Fruit fly (Drosophila melanogaster) ovary, adult (tissue): Measurements from ENCODE around the gene primo-2.

Experiments used
- CG17801 ChIP-seq: fragments of 200-800 bp; optimal IDR thresholded peaks from 2 replicates; lab custom pipeline; 2019; ENCODE audit warnings: missing biosample characterization, mild to moderate bottlenecking, missing genetic modification characterization, moderate library complexity; ENCODE audit not compliant: partially characterized antibody

primo-2 gene

dm6 chr3R:13713984-13714532 is 2.4 kb upstream of the primo-2 start:
- no peak for TF ChIP-seq CG17801 (GFP tag; lab: Kevin White, UChicago)

- no peak for TF ChIP-seq CG17801 (GFP tag; lab: Kevin White, UChicago)
Measured at dm6 chr3R:13713541-13713940, 1.9 kb upstream of the primo-2 start.

dm6 chr3R:13710645-13711044 is 990 bp downstream of the primo-2 start:
- TF ChIP-seq CG17801 (GFP tag; lab: Kevin White, UChicago) = peak; percentile 34

- no peak for TF ChIP-seq CG17801 (GFP tag; lab: Kevin White, UChicago)
Measured at dm6 chr3R:13709839-13710238, 1.8 kb downstream of the primo-2 start, which contains the start of gene Argp. Argp (minus strand) TSS chr3R:13709939.

- no peak for TF ChIP-seq CG17801 (GFP tag; lab: Kevin White, UChicago)
Measured at dm6 chr3R:13706457-13706856, 5.2 kb downstream of the primo-2 start, which contains the start of gene Adgf-C. Adgf-C (plus strand) TSS chr3R:13706757.

dm6 chr3R:13705292-13705885 is 6.2 kb downstream of the primo-2 start, which contains the start of gene Adgf-D:
Adgf-D (minus strand) TSS chr3R:13705402.
- no peak for TF ChIP-seq CG17801 (GFP tag; lab: Kevin White, UChicago)

- TF ChIP-seq CG17801 (GFP tag; lab: Kevin White, UChicago) = no peak
Measured at dm6 chr3R:13700738-13701137, 10.9 kb downstream of the primo-2 start, which contains the start of gene f-cup. f-cup (minus strand) TSS chr3R:13700838.

- no peak for TF ChIP-seq CG17801 (GFP tag; lab: Kevin White, UChicago)
Measured at dm6 chr3R:13700192-13700591, 11.4 kb downstream of the primo-2 start, which contains the start of gene ninaB. ninaB (plus strand) TSS chr3R:13700565.

- TF ChIP-seq CG17801 (GFP tag; lab: Kevin White, UChicago) = no peak
Measured at dm6 chr3R:13699350-13699749, 12.3 kb downstream of the primo-2 start.

- TF ChIP-seq CG17801 (GFP tag; lab: Kevin White, UChicago) = no peak
Measured at dm6 chr3R:13693753-13694152, 17.9 kb downstream of the primo-2 start, which contains the start of gene CG14367. CG14367 (plus strand) TSS chr3R:13694053.

dm6 chr3R:13686371-13687211 is 25.0 kb downstream of the primo-2 start, which contains the start of gene omd:
omd (minus strand) TSS chr3R:13687210.
- TF ChIP-seq CG17801 (GFP tag; lab: Kevin White, UChicago) = no peak

- TF ChIP-seq CG17801 (GFP tag; lab: Kevin White, UChicago) = no peak
Measured at dm6 chr3R:13685969-13686368, 25.7 kb downstream of the primo-2 start.

dm6 chr3R:13684569-13685402 is 26.8 kb downstream of the primo-2 start:
- no peak for TF ChIP-seq CG17801 (GFP tag; lab: Kevin White, UChicago)
